Worm (Caenorhabditis elegans) whole organism, L3 larva: Measurements from ENCODE around the gene Y11D7A.8.
A peak's percentile ranks its signal among the peaks of the same experiment; 100 is the strongest.
"Not testable (repeated sequence)": the region's sequence is repeated elsewhere in the genome, so short reads cannot be mapped to it uniquely, and the experiment has no call there.

Source experiments
- R02D3.7 ChIP-seq: fragments of 150-350 bp; optimal IDR thresholded peaks from 2 replicates; lab custom pipeline; 2014; ENCODE audit warnings: missing biosample characterization, missing genetic modification characterization
- aly-2 ChIP-seq: fragments of 150-350 bp; optimal IDR thresholded peaks from 2 replicates; lab custom pipeline; 2014; ENCODE audit warnings: missing biosample characterization, missing genetic modification characterization
- ama-1 ChIP-seq: fragments of 150-350 bp; optimal IDR thresholded peaks from 2 replicates; lab custom pipeline; 2018
- ceh-16 ChIP-seq: sonication (generic microtip); optimal IDR thresholded peaks from 2 replicates; lab custom pipeline; 2017; ENCODE audit warnings: missing biosample characterization, missing genetic modification characterization
- ceh-28 ChIP-seq: fragments of 150-350 bp; optimal IDR thresholded peaks from 2 replicates; lab custom pipeline; 2014; ENCODE audit warnings: missing biosample characterization, missing genetic modification reagents, missing genetic modification characterization
- ceh-82 ChIP-seq: fragments of 150-350 bp; optimal IDR thresholded peaks from 2 replicates; lab custom pipeline; 2014; ENCODE audit warnings: missing biosample characterization, missing genetic modification characterization
- daf-12 ChIP-seq: fragments of 150-350 bp; optimal IDR thresholded peaks from 2 replicates; lab custom pipeline; 2014; ENCODE audit warnings: missing biosample characterization, missing genetic modification reagents, missing genetic modification characterization
- elt-1 ChIP-seq: fragments of 150-350 bp; optimal IDR thresholded peaks from 2 replicates; lab custom pipeline; 2014; ENCODE audit warnings: missing biosample characterization, missing genetic modification characterization
- elt-3 ChIP-seq, 3 experiments: fragments of 150-350 bp in 1 of 3; sonication (generic microtip) in 2 of 3; optimal IDR thresholded peaks; 2 replicates in 2 of 3; 4 replicates in 1 of 3; lab custom pipeline; 2014 to 2017; ENCODE audit warnings: missing biosample characterization in 3 of 3, missing genetic modification characterization in 3 of 3
- eor-1 ChIP-seq, 2 experiments: fragments of 150-350 bp; optimal IDR thresholded peaks; 2 replicates each; lab custom pipeline; 2014 to 2018; ENCODE audit warnings: missing biosample characterization in 2 of 2, missing genetic modification characterization in 2 of 2
- fkh-10 ChIP-seq: sonication (generic microtip); optimal IDR thresholded peaks from 2 replicates; lab custom pipeline; 2017; ENCODE audit warnings: missing biosample characterization, missing genetic modification reagents, missing genetic modification characterization
- jun-1 ChIP-seq: fragments of 150-350 bp; optimal IDR thresholded peaks from 2 replicates; lab custom pipeline; 2014; ENCODE audit warnings: missing biosample characterization, missing genetic modification reagents, missing genetic modification characterization
- lin-15B ChIP-seq: fragments of 150-350 bp; optimal IDR thresholded peaks from 2 replicates; lab custom pipeline; 2014; ENCODE audit warnings: missing biosample characterization, missing genetic modification characterization
- lin-39 ChIP-seq: fragments of 150-350 bp; optimal IDR thresholded peaks from 2 replicates; lab custom pipeline; 2018; ENCODE audit warnings: missing biosample characterization, missing genetic modification reagents, missing genetic modification characterization
- nhr-12 ChIP-seq: fragments of 150-350 bp; optimal IDR thresholded peaks from 2 replicates; lab custom pipeline; 2014; ENCODE audit warnings: missing biosample characterization, missing genetic modification characterization
- nhr-23 ChIP-seq: fragments of 150-350 bp; optimal IDR thresholded peaks from 2 replicates; lab custom pipeline; 2014; ENCODE audit warnings: missing biosample characterization, missing genetic modification reagents, missing genetic modification characterization
- nhr-237 ChIP-seq: fragments of 150-350 bp; optimal IDR thresholded peaks from 2 replicates; lab custom pipeline; 2014; ENCODE audit warnings: missing biosample characterization, missing genetic modification characterization
- nhr-28 ChIP-seq: fragments of 150-350 bp; optimal IDR thresholded peaks from 2 replicates; lab custom pipeline; 2014; ENCODE audit warnings: missing biosample characterization, missing genetic modification characterization
- nhr-67 ChIP-seq: fragments of 150-350 bp; optimal IDR thresholded peaks from 2 replicates; lab custom pipeline; 2014; ENCODE audit warnings: missing biosample characterization, missing genetic modification characterization
- nhr-76 ChIP-seq: fragments of 150-350 bp; sonication (generic microtip); optimal IDR thresholded peaks from 5 replicates; lab custom pipeline; 2014; ENCODE audit warnings: missing biosample characterization, missing genetic modification characterization
- pqm-1 ChIP-seq: fragments of 150-350 bp; optimal IDR thresholded peaks from 2 replicates; lab custom pipeline; 2017; ENCODE audit warnings: missing biosample characterization, missing genetic modification characterization, inconsistent platforms
- sea-2 ChIP-seq: fragments of 150-350 bp; sonication (generic microtip); optimal IDR thresholded peaks from 4 replicates; lab custom pipeline; 2014; ENCODE audit warnings: missing biosample characterization, missing genetic modification reagents, missing genetic modification characterization
- skn-1 ChIP-seq: fragments of 150-350 bp; optimal IDR thresholded peaks from 2 replicates; lab custom pipeline; 2014; ENCODE audit warnings: missing biosample characterization, missing genetic modification characterization
- tbx-2 ChIP-seq: sonication (generic microtip); optimal IDR thresholded peaks from 2 replicates; lab custom pipeline; 2016; ENCODE audit warnings: mild to moderate bottlenecking, missing genetic modification characterization, missing compliant biosample characterization
- unc-39 ChIP-seq: sonication (generic microtip); optimal IDR thresholded peaks from 4 replicates; lab custom pipeline; 2017; ENCODE audit warnings: missing biosample characterization, missing genetic modification characterization

The Y11D7A.8 gene

ce11 chrIV:9286305-9286704 lies 35.1 kb downstream of the Y11D7A.8 start, which contains the start of gene nhr-267:
Gene nhr-267, minus strand, starts transcription at chrIV:9286405.
- TF ChIP-seq sea-2; nhr-67 (tag; lab: Kevin White, UChicago); jun-1 (tag; lab: Kevin White, UChicago): not testable (repeated sequence)

DNA sequence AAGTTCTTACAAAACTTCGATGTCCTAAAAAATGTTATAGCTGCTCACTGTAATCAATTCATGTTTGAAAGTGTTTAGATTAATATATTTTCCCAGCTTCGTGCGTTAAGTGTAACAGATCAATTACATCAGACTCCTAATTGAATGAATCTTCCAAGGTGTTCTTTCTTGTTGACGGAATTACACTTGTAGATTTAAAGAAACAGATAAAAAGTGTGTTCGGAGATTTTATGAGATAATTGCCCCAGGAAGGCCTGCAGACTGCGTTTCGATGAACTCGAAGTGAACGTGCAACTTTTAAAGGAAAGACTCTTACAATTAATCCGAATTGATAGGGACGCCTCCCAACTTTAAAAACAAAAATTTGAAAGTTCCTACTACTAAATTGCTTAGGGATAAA lies 38.5 kb downstream of the Y11D7A.8 start:
- peak; percentile 70 for TF ChIP-seq elt-1 (tag; lab: Kevin White, UChicago)
- no peak for TF ChIP-seq tbx-2 (tag; lab: Kevin White, UChicago)
- TF ChIP-seq, all 47 proteins: peak for 1

- not testable (repeated sequence) for TF ChIP-seq R02D3.7 (tag; lab: Kevin White, UChicago); ceh-28 (tag; lab: Kevin White, UChicago); fkh-10 (GFP tag; lab: Kevin White, UChicago)
These were observed 42.6 kb downstream of the Y11D7A.8 start, which contains the start of gene nhr-264 for ce11 chrIV:9293825-9294224. Gene nhr-264, minus strand, starts transcription at chrIV:9293925.

- no peak for TF ChIP-seq lin-39
- TF ChIP-seq nhr-237 (tag; lab: Kevin White, UChicago): no peak
- no peak for TF ChIP-seq elt-1 (tag; lab: Kevin White, UChicago)
- TF ChIP-seq ama-1 (lab: Kevin White, UChicago): no peak
- no peak for TF ChIP-seq elt-3 (tag; optimal IDR thresholded peaks at IDR 0.05; lab: Kevin White, UChicago)
- TF ChIP-seq nhr-23 (tag; lab: Kevin White, UChicago): no peak
These were observed 45.1 kb downstream of the Y11D7A.8 start, which contains the start of gene F49C12.1 for ce11 chrIV:9296285-9296684. Gene F49C12.1, minus strand, starts transcription at chrIV:9296354.

DNA sequence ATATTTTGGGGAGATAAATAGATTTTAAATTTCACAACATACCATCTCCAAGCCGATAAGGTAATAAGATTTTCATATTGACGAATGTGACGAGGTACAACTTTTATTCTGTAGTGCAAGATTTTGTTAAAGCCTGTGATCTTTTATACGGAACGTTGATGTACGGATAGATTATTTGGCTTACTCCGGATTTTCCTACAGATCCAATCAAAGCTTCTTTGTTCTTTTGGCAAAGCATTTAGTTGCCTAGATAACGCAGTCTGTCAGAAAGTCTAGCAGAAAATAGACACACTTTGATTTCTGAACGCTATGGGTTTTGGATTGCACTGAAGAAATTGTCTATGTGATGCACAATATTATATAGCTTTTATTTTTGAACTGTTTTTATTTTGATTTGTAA lies 48.0 kb downstream of the Y11D7A.8 start, which contains the start of gene F49C12.2:
TSS of gene F49C12.2 (minus strand) at position 101 of the 400 bp plus-strand sequence.
- TF ChIP-seq skn-1 (tag; lab: Kevin White, UChicago) (no peak), ceh-82 (tag; lab: Kevin White, UChicago) (no peak), nhr-76 (tag; lab: Kevin White, UChicago) (no peak), nhr-67 (tag; lab: Kevin White, UChicago) (no peak), R02D3.7 (tag; lab: Kevin White, UChicago) (no peak), eor-1 (tag; optimal IDR thresholded peaks at IDR 0.05; lab: Kevin White, UChicago) (no peak), elt-3 (tag; optimal IDR thresholded peaks at IDR 0.05; lab: Kevin White, UChicago) (no peak), unc-39 (tag; lab: Kevin White, UChicago) (no peak), tbx-2 (tag; lab: Kevin White, UChicago) (no peak), lin-15B (tag; lab: Kevin White, UChicago) (no peak), nhr-28 (no peak), nhr-23 (tag; lab: Kevin White, UChicago) (no peak), ceh-16 (tag; lab: Kevin White, UChicago) (no peak), nhr-12 (tag; lab: Kevin White, UChicago) (no peak), daf-12 (no peak), nhr-237 (tag; lab: Kevin White, UChicago) (no peak), pqm-1 (tag; lab: Kevin White, UChicago) (no peak), aly-2 (no peak)

DNA sequence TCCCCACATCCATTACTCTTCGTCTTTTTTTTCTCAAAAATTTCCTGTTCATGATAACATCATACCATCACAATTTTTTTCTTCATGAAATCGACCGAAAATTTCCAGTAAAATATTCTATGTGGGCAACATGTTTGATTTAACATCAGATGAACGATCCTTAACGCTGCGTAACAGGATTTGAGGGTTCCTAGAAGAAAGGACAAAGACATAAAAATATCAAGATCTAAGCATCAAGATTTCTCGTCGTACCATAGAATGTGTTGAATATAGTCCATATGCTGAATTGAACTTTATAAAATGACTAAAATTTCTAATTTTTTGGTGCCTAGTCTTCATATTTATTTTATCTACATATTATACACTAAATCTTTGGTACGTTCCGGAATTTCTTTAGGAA lies 48.9 kb downstream of the Y11D7A.8 start, which contains the start of gene F49C12.3:
TSS of gene F49C12.3 (plus strand) at position 301 of the 400 bp plus-strand sequence.
- no peak for TF ChIP-seq elt-1 (tag; lab: Kevin White, UChicago)
- TF ChIP-seq, all 47 proteins: peak for 0
